Fruit fly (Drosophila melanogaster) whole organism, embryonic: ENCODE data around the gene Shal.

Experiments
- Ada2b ChIP-seq: fragments of 200-800 bp; sonication (Bioruptor generic); IDR thresholded peaks from 2 replicates; pipeline ENCODE4 v1.3.6; 2022; ENCODE audit warnings: missing biosample characterization, missing genetic modification characterization
- B-H1 ChIP-seq: fragments of 200-800 bp; sonication (Bioruptor generic); IDR thresholded peaks from 3 replicates; pipeline ENCODE4 v1.3.6; 2022; ENCODE audit warnings: missing biosample characterization, missing genetic modification characterization
- CG1024 ChIP-seq: fragments of 200-800 bp; sonication (Bioruptor generic); IDR thresholded peaks from 2 replicates; pipeline ENCODE4 v1.3.6; 2022; ENCODE audit warnings: missing biosample characterization, missing genetic modification characterization
- CG11093 ChIP-seq: fragments of 200-800 bp; sonication (Bioruptor generic); IDR thresholded peaks from 3 replicates; pipeline ENCODE4 v1.3.6; 2022; ENCODE audit warnings: missing biosample characterization, missing genetic modification characterization
- CG12104 ChIP-seq: fragments of 200-800 bp; sonication (Bioruptor generic); optimal IDR thresholded peaks from 3 replicates; lab custom pipeline; 2016; ENCODE audit warnings: missing biosample characterization, missing genetic modification characterization
- CG12769 ChIP-seq: fragments of 200-800 bp; sonication (Bioruptor generic); optimal IDR thresholded peaks from 2 replicates; lab custom pipeline; 2019; ENCODE audit warnings: missing biosample characterization, mild to moderate bottlenecking, missing genetic modification characterization, moderate library complexity
- CG12942 ChIP-seq: fragments of 200-800 bp; sonication (Bioruptor generic); optimal IDR thresholded peaks from 3 replicates; lab custom pipeline; 2016; ENCODE audit warnings: missing biosample characterization, missing genetic modification characterization
- CG14667 ChIP-seq: fragments of 200-800 bp; sonication (Bioruptor generic); IDR thresholded peaks from 2 replicates; pipeline ENCODE4 v1.3.6; 2022; ENCODE audit warnings: missing biosample characterization, missing genetic modification characterization
- CG14860 ChIP-seq: fragments of 200-800 bp; sonication (Bioruptor generic); IDR thresholded peaks from 3 replicates; pipeline ENCODE4 v1.3.6; 2022; ENCODE audit warnings: missing biosample characterization, missing genetic modification characterization; ENCODE audit not compliant: partially characterized antibody
- CG16815 ChIP-seq: fragments of 200-800 bp; sonication (Bioruptor generic); optimal IDR thresholded peaks from 3 replicates; lab custom pipeline; 2017; ENCODE audit warnings: missing biosample characterization, mild to moderate bottlenecking, missing genetic modification characterization
- CG17186 ChIP-seq: fragments of 200-800 bp; sonication (Bioruptor generic); optimal IDR thresholded peaks from 3 replicates; lab custom pipeline; 2017; ENCODE audit warnings: missing biosample characterization, missing genetic modification reagents, missing genetic modification characterization
- CG17829 ChIP-seq: fragments of 200-800 bp; optimal IDR thresholded peaks from 2 replicates; lab custom pipeline; 2019; ENCODE audit warnings: missing biosample characterization, mild to moderate bottlenecking, missing genetic modification characterization, moderate library complexity
- CG18262 ChIP-seq: fragments of 200-800 bp; optimal IDR thresholded peaks from 3 replicates; lab custom pipeline; 2019; ENCODE audit warnings: missing biosample characterization, mild to moderate bottlenecking, missing genetic modification characterization, moderate library complexity
- CG2875 ChIP-seq: fragments of 200-800 bp; sonication (Bioruptor generic); optimal IDR thresholded peaks from 2 replicates; lab custom pipeline; 2017; ENCODE audit warnings: missing biosample characterization, mild to moderate bottlenecking, missing genetic modification characterization, missing genetic modification reagents
- CG30431 ChIP-seq: fragments of 200-800 bp; sonication (Bioruptor generic); optimal IDR thresholded peaks from 2 replicates; lab custom pipeline; 2017; ENCODE audit warnings: missing biosample characterization, missing genetic modification characterization
- CG33213 ChIP-seq: fragments of 200-800 bp; sonication (Bioruptor generic); optimal IDR thresholded peaks from 3 replicates; lab custom pipeline; 2016; ENCODE audit warnings: missing biosample characterization, missing genetic modification characterization
- CG4404 ChIP-seq: fragments of 200-800 bp; sonication (Bioruptor generic); IDR thresholded peaks from 2 replicates; pipeline ENCODE4 v1.3.6; 2022; ENCODE audit warnings: missing biosample characterization, missing genetic modification characterization
- CG6175 ChIP-seq: fragments of 200-800 bp; sonication (Bioruptor generic); IDR thresholded peaks from 3 replicates; pipeline ENCODE4 v1.3.6; 2022; ENCODE audit warnings: missing biosample characterization, missing genetic modification characterization
- CG6765 ChIP-seq: fragments of 200-800 bp; sonication (Bioruptor generic); optimal IDR thresholded peaks from 3 replicates; lab custom pipeline; 2017; ENCODE audit warnings: missing biosample characterization, mild to moderate bottlenecking, missing genetic modification characterization
- CG7556 ChIP-seq: fragments of 200-800 bp; sonication (Bioruptor generic); optimal IDR thresholded peaks from 2 replicates; lab custom pipeline; 2017; ENCODE audit warnings: missing biosample characterization, mild to moderate bottlenecking, missing genetic modification characterization
- CG7987 ChIP-seq: fragments of 200-800 bp; sonication (Bioruptor generic); optimal IDR thresholded peaks from 2 replicates; lab custom pipeline; 2018; ENCODE audit warnings: missing biosample characterization, mild to moderate bottlenecking, missing genetic modification characterization, moderate library complexity
- CG8388 ChIP-seq: fragments of 200-800 bp; sonication (Bioruptor generic); optimal IDR thresholded peaks from 2 replicates; lab custom pipeline; 2019; ENCODE audit warnings: missing biosample characterization, mild to moderate bottlenecking, missing genetic modification characterization, moderate library complexity
- CG9797 ChIP-seq: fragments of 200-800 bp; sonication (Bioruptor generic); optimal IDR thresholded peaks from 3 replicates; lab custom pipeline; 2018; ENCODE audit warnings: missing biosample characterization, mild to moderate bottlenecking, missing genetic modification characterization
- Dbx ChIP-seq: fragments of 200-800 bp; sonication (Bioruptor generic); IDR thresholded peaks from 3 replicates; pipeline ENCODE4 v1.3.6; 2022; ENCODE audit warnings: missing biosample characterization, missing genetic modification characterization
- Deaf1 ChIP-seq: fragments of 200-800 bp; optimal IDR thresholded peaks from 3 replicates; lab custom pipeline; 2019; ENCODE audit warnings: missing biosample characterization, mild to moderate bottlenecking, missing genetic modification characterization, moderate library complexity
- Dfd ChIP-seq, 2 experiments: fragments of >200 bp; optimal IDR thresholded peaks; 2 replicates each; lab custom pipeline; 2017; ENCODE audit warnings: missing biosample characterization in 2 of 2, missing genetic modification characterization in 2 of 2
- Dip2 ChIP-seq: fragments of 200-800 bp; sonication (Bioruptor generic); IDR thresholded peaks from 2 replicates; pipeline ENCODE4 v1.3.6; 2022; ENCODE audit warnings: missing biosample characterization, missing genetic modification characterization
- Drgx ChIP-seq: fragments of 200-800 bp; sonication (Bioruptor generic); IDR thresholded peaks from 2 replicates; pipeline ENCODE4 v1.3.6; 2022; ENCODE audit warnings: missing biosample characterization, missing genetic modification characterization
- Hsf ChIP-seq: fragments of 200-800 bp; sonication (Bioruptor generic); optimal IDR thresholded peaks from 3 replicates; lab custom pipeline; 2016; ENCODE audit warnings: missing biosample characterization, missing genetic modification characterization
- Med ChIP-seq: fragments of 200-800 bp; sonication (Bioruptor generic); peaks from one replicate; lab custom pipeline; 2016; ENCODE audit warnings: missing biosample characterization, missing genetic modification characterization, mild to moderate bottlenecking, inconsistent platforms, moderate library complexity
- Mrtf ChIP-seq: fragments of 200-800 bp; sonication (Bioruptor generic); IDR thresholded peaks from 3 replicates; pipeline ENCODE4 v1.3.6; 2022; ENCODE audit warnings: missing biosample characterization, missing genetic modification characterization
- Neu2 ChIP-seq: fragments of 200-800 bp; sonication (Bioruptor generic); optimal IDR thresholded peaks from 3 replicates; lab custom pipeline; 2016; ENCODE audit warnings: missing biosample characterization, missing genetic modification characterization, borderline replicate concordance
- Rfx ChIP-seq: fragments of 200-800 bp; sonication (Bioruptor generic); IDR thresholded peaks from 2 replicates; pipeline ENCODE4 v1.3.6; 2022; ENCODE audit warnings: missing biosample characterization, missing genetic modification characterization
- ase ChIP-seq: fragments of 200-800 bp; sonication (Bioruptor generic); IDR thresholded peaks from 3 replicates; pipeline ENCODE4 v1.3.6; 2022; ENCODE audit warnings: missing biosample characterization, missing genetic modification characterization
- crc ChIP-seq: fragments of 200-800 bp; sonication (Bioruptor generic); optimal IDR thresholded peaks from 2 replicates; lab custom pipeline; 2016; ENCODE audit warnings: missing biosample characterization, missing genetic modification characterization
- crp ChIP-seq, 2 experiments: fragments of 200-800 bp; sonication (Bioruptor generic); optimal IDR thresholded peaks; 2 replicates in 1 of 2; 3 replicates in 1 of 2; lab custom pipeline; 2017; ENCODE audit warnings: missing biosample characterization in 2 of 2, missing genetic modification characterization in 2 of 2, mild to moderate bottlenecking in 1 of 2, moderate library complexity in 1 of 2
- ems ChIP-seq: fragments of 200-800 bp; sonication (Bioruptor generic); optimal IDR thresholded peaks from 3 replicates; lab custom pipeline; 2016; ENCODE audit warnings: missing biosample characterization, missing genetic modification characterization
- gcm2 ChIP-seq: fragments of 200-800 bp; sonication (Bioruptor generic); optimal IDR thresholded peaks from 2 replicates; lab custom pipeline; 2016; ENCODE audit warnings: missing biosample characterization, missing genetic modification characterization
- lola ChIP-seq, 3 experiments: fragments of >200 bp in 2 of 3; fragments of 200-800 bp in 1 of 3; sonication (Bioruptor generic) in 1 of 3; optimal IDR thresholded peaks; 2 replicates each; lab custom pipeline; 2017 to 2019; ENCODE audit warnings: missing biosample characterization in 3 of 3, missing genetic modification characterization in 3 of 3, mild to moderate bottlenecking in 1 of 3, moderate library complexity in 1 of 3
- maf-S ChIP-seq: fragments of 200-800 bp; sonication (Bioruptor generic); optimal IDR thresholded peaks from 2 replicates; lab custom pipeline; 2016; ENCODE audit warnings: missing biosample characterization, missing genetic modification characterization
- mirr ChIP-seq: fragments of 200-800 bp; sonication (Bioruptor generic); optimal IDR thresholded peaks from 3 replicates; lab custom pipeline; 2018; ENCODE audit warnings: missing biosample characterization, mild to moderate bottlenecking, missing genetic modification characterization
- mld ChIP-seq: fragments of 200-800 bp; sonication (Bioruptor generic); IDR thresholded peaks from 3 replicates; pipeline ENCODE4 v1.3.6; 2022; ENCODE audit warnings: missing biosample characterization, missing genetic modification characterization; ENCODE audit not compliant: partially characterized antibody
- schlank ChIP-seq: fragments of 200-800 bp; sonication (Bioruptor generic); optimal IDR thresholded peaks from 2 replicates; lab custom pipeline; 2018; ENCODE audit warnings: missing biosample characterization, mild to moderate bottlenecking, missing genetic modification characterization
- tio ChIP-seq: fragments of 200-800 bp; sonication (Bioruptor generic); optimal IDR thresholded peaks from 2 replicates; lab custom pipeline; 2017; ENCODE audit warnings: missing biosample characterization, missing genetic modification characterization, inconsistent platforms
- tna ChIP-seq: fragments of 200-800 bp; sonication (Bioruptor generic); IDR thresholded peaks from 2 replicates; pipeline ENCODE4 v1.3.6; 2022; ENCODE audit warnings: missing biosample characterization, missing genetic modification characterization; ENCODE audit not compliant: partially characterized antibody
- unc-4 ChIP-seq: fragments of 200-800 bp; sonication (Bioruptor generic); IDR thresholded peaks from 2 replicates; pipeline ENCODE4 v1.3.6; 2022; ENCODE audit warnings: missing biosample characterization, missing genetic modification characterization; ENCODE audit not compliant: partially characterized antibody
- usp ChIP-seq: fragments of >200 bp; optimal IDR thresholded peaks from 2 replicates; lab custom pipeline; 2017; ENCODE audit warnings: missing biosample characterization, missing genetic modification characterization
- vnd ChIP-seq: fragments of 200-800 bp; sonication (Bioruptor generic); IDR thresholded peaks from 3 replicates; pipeline ENCODE4 v1.3.6; 2022; ENCODE audit warnings: missing biosample characterization, missing genetic modification characterization; ENCODE audit not compliant: partially characterized antibody

Shal gene

dm6 chr3L:19598369-19599148 is 14.2 kb upstream of the Shal start, which contains the start of the genes ash1 and Taf6 (continued):
- TF ChIP-seq CG17186: no peak
- no peak for TF ChIP-seq CG30431 (GFP tag; lab: Kevin White, UChicago)
- TF ChIP-seq crc (GFP tag; lab: Kevin White, UChicago): no peak
- TF ChIP-seq CG12769 (tag; lab: Kevin White, UChicago): no peak
- peak in 1 of 2 experiments; percentile 29 for TF ChIP-seq crp (GFP tag; optimal IDR thresholded peaks at IDR 0.05; lab: Kevin White, UChicago)
- no peak for TF ChIP-seq B-H1 (GFP tag; lab: Robert Waterston, UW)
- TF ChIP-seq CG9797 (GFP tag; lab: Kevin White, UChicago): peak; percentile 91
- no peak for TF ChIP-seq schlank (tag; lab: Kevin White, UChicago)
- TF ChIP-seq CG6175 (GFP tag; lab: Robert Waterston, UW): no peak
- TF ChIP-seq CG1024 (GFP tag; lab: Robert Waterston, UW): no peak
- no peak for TF ChIP-seq CG2875 (GFP tag; lab: Kevin White, UChicago)
- no peak for TF ChIP-seq CG8388
- no peak for TF ChIP-seq CG6765 (GFP tag; lab: Kevin White, UChicago)
- TF ChIP-seq Mrtf (GFP tag; lab: Robert Waterston, UW): no peak
- no peak for TF ChIP-seq Neu2
- peak; percentile 50; the same call in 1 of the 3 replicates for TF ChIP-seq CG14860 (GFP tag; lab: Robert Waterston, UW)
- TF ChIP-seq CG33213: no peak
- peak; percentile 54 for TF ChIP-seq CG17829 (tag; lab: Kevin White, UChicago)
- TF ChIP-seq Deaf1 (tag; lab: Kevin White, UChicago): no peak
- no peak for TF ChIP-seq ase (GFP tag; lab: Robert Waterston, UW)
- TF ChIP-seq, all 482 proteins: peak for 77

dm6 chr3L:19590422-19590821 is 6.1 kb upstream of the Shal start, which contains the start of gene CG14100:
Gene CG14100, minus strand, starts transcription at chr3L:19590524.
- TF ChIP-seq lola (GFP tag; optimal IDR thresholded peaks at IDR 0.05; lab: Kevin White, UChicago) (peak in 1 of 3 experiments; percentile 100), tna (GFP tag; lab: Robert Waterston, UW) (no peak), ems (GFP tag; lab: Kevin White, UChicago) (peak; percentile 100), Dfd (GFP tag; optimal IDR thresholded peaks at IDR 0.05; lab: Kevin White, UChicago) (peak in 1 of 2 experiments; percentile 94), vnd (GFP tag; lab: Robert Waterston, UW) (peak; percentile 8; the same call in 1 of the 3 replicates), Drgx (GFP tag; lab: Robert Waterston, UW) (peak; percentile 100), CG7556 (GFP tag; lab: Kevin White, UChicago) (peak; percentile 100), CG7987 (peak; percentile 100), CG12942 (GFP tag; lab: Kevin White, UChicago) (peak; percentile 100), Med (peak; percentile 100), mld (GFP tag; lab: Robert Waterston, UW) (no peak), tio (GFP tag; lab: Kevin White, UChicago) (peak; percentile 100), gcm2 (GFP tag; lab: Kevin White, UChicago) (peak; percentile 100), Dip2 (GFP tag; lab: Robert Waterston, UW) (peak; percentile 87), Hsf (GFP tag; lab: Kevin White, UChicago) (peak; percentile 100), CG11093 (GFP tag; lab: Robert Waterston, UW) (peak; percentile 100), unc-4 (GFP tag; lab: Robert Waterston, UW) (0 out of 2 replicates have a peak, but pooled peaks have one; percentile 16), CG18262 (peak; percentile 100), CG8388 (peak; percentile 100), CG12104 (GFP tag; lab: Kevin White, UChicago) (peak; percentile 100), Dbx (GFP tag; lab: Robert Waterston, UW) (peak; percentile 100), CG14667 (GFP tag; lab: Robert Waterston, UW) (peak; percentile 100), CG4404 (GFP tag; lab: Robert Waterston, UW) (peak; percentile 100), usp (GFP tag; lab: Kevin White, UChicago) (no peak), CG16815 (GFP tag; lab: Kevin White, UChicago) (peak; percentile 100), maf-S (GFP tag; lab: Kevin White, UChicago) (peak; percentile 100), Rfx (GFP tag; lab: Robert Waterston, UW) (peak; percentile 100), Ada2b (GFP tag; lab: Robert Waterston, UW) (peak; percentile 100), mirr (GFP tag; lab: Kevin White, UChicago) (peak; percentile 100)
